Worm (Caenorhabditis elegans) whole organism, young adult: ENCODE results near the gene ric-8.

Experiments
- D2030.7 ChIP-seq: fragments of 200-800 bp; sonication (Bioruptor generic); IDR thresholded peaks from 2 replicates; pipeline ENCODE4 v1.3.6; 2022; ENCODE audit warnings: missing genetic modification reagents, missing genetic modification characterization, missing compliant biosample characterization
- F22D6.2 ChIP-seq: sonication (generic microtip); optimal IDR thresholded peaks from 2 replicates; lab custom pipeline; 2016; ENCODE audit warnings: mild to moderate bottlenecking, missing genetic modification characterization, missing compliant biosample characterization
- F37B4.10 ChIP-seq: fragments of 200-800 bp; sonication (Bioruptor generic); IDR thresholded peaks from 2 replicates; pipeline ENCODE4 v1.3.6; 2022; ENCODE audit warnings: missing genetic modification characterization, missing compliant biosample characterization
- F57A8.1 ChIP-seq: fragments of 200-800 bp; sonication (Bioruptor generic); optimal IDR thresholded peaks from 2 replicates; lab custom pipeline; 2018; ENCODE audit warnings: mild to moderate bottlenecking, missing genetic modification characterization, moderate library complexity, missing compliant biosample characterization
- T07F8.4 ChIP-seq: sonication (generic microtip); optimal IDR thresholded peaks from 2 replicates; lab custom pipeline; 2016; ENCODE audit warnings: mild to moderate bottlenecking, missing genetic modification characterization, moderate library complexity, missing compliant biosample characterization
- Y53G8AR.9 ChIP-seq: fragments of 200-800 bp; sonication (Bioruptor generic); conservative IDR thresholded peaks from 2 replicates; pipeline ENCODE4 v1.3.6; 2022; ENCODE audit warnings: missing genetic modification reagents, missing genetic modification characterization, missing compliant biosample characterization
- Y56A3A.18 ChIP-seq: fragments of 200-800 bp; sonication (Bioruptor generic); IDR thresholded peaks from 2 replicates; pipeline ENCODE4 v1.3.6; 2022; ENCODE audit warnings: missing genetic modification reagents, missing genetic modification characterization, missing compliant biosample characterization
- Y79H2A.3 ChIP-seq: fragments of 200-800 bp; sonication (Bioruptor generic); conservative IDR thresholded peaks from 2 replicates; pipeline ENCODE4 v1.3.6; 2022; ENCODE audit warnings: missing genetic modification reagents, missing genetic modification characterization, missing compliant biosample characterization
- akir-1 ChIP-seq: fragments of 200-800 bp; sonication (Bioruptor generic); optimal IDR thresholded peaks from 2 replicates; lab custom pipeline; 2018; ENCODE audit warnings: mild to moderate bottlenecking, missing genetic modification characterization, moderate library complexity, missing compliant biosample characterization
- attf-3 ChIP-seq: fragments of 200-800 bp; sonication (Bioruptor generic); conservative IDR thresholded peaks from 2 replicates; pipeline ENCODE4 v1.3.6; 2022; ENCODE audit warnings: missing genetic modification reagents, missing genetic modification characterization, missing compliant biosample characterization
- ceh-100 ChIP-seq: fragments of 200-800 bp; sonication (Bioruptor generic); IDR thresholded peaks from 2 replicates; pipeline ENCODE4 v1.3.6; 2022; ENCODE audit warnings: missing genetic modification reagents, missing genetic modification characterization, missing compliant biosample characterization
- ceh-58 ChIP-seq: fragments of 200-800 bp; sonication (Bioruptor generic); IDR thresholded peaks from 2 replicates; pipeline ENCODE4 v1.3.6; 2022; ENCODE audit warnings: missing genetic modification characterization, missing compliant biosample characterization
- die-1 ChIP-seq: sonication (generic microtip); optimal IDR thresholded peaks from 2 replicates; lab custom pipeline; 2016; ENCODE audit warnings: missing genotype, mild to moderate bottlenecking, missing genetic modification characterization, missing compliant biosample characterization
- efl-1 ChIP-seq: fragments of 150-350 bp; optimal IDR thresholded peaks from 2 replicates; lab custom pipeline; 2014; ENCODE audit warnings: missing biosample characterization, missing genetic modification reagents, missing genetic modification characterization
- hmg-1.2 ChIP-seq: fragments of 200-800 bp; sonication (Bioruptor generic); IDR thresholded peaks from 2 replicates; pipeline ENCODE4 v1.3.6; 2022; ENCODE audit warnings: missing genetic modification reagents, missing genetic modification characterization, missing compliant biosample characterization
- hsf-1 ChIP-seq: fragments of 200-800 bp; sonication (Bioruptor generic); IDR thresholded peaks from 2 replicates; pipeline ENCODE4 v1.3.6; 2022; ENCODE audit warnings: missing genetic modification reagents, missing genetic modification characterization, missing compliant biosample characterization
- let-526 ChIP-seq: fragments of 200-800 bp; sonication (Bioruptor generic); IDR thresholded peaks from 2 replicates; pipeline ENCODE4 v1.3.6; 2022; ENCODE audit warnings: missing genetic modification reagents, missing genetic modification characterization, missing compliant biosample characterization
- lin-26 ChIP-seq: fragments of 200-800 bp; sonication (Bioruptor generic); IDR thresholded peaks from 2 replicates; pipeline ENCODE4 v1.3.6; 2022; ENCODE audit warnings: missing genetic modification reagents, missing genetic modification characterization, missing compliant biosample characterization
- madf-10 ChIP-seq: sonication (generic microtip); optimal IDR thresholded peaks from 2 replicates; lab custom pipeline; 2016; ENCODE audit warnings: mild to moderate bottlenecking, missing genetic modification characterization, missing compliant biosample characterization
- mel-28 ChIP-seq: sonication (generic microtip); optimal IDR thresholded peaks from 2 replicates; lab custom pipeline; 2016; ENCODE audit warnings: borderline replicate concordance, mild to moderate bottlenecking, missing genetic modification characterization, missing compliant biosample characterization
- mxl-1 ChIP-seq: sonication (generic microtip); optimal IDR thresholded peaks from 2 replicates; lab custom pipeline; 2016; ENCODE audit warnings: missing genetic modification characterization, missing compliant biosample characterization
- nhr-27 ChIP-seq: fragments of 200-800 bp; sonication (Bioruptor generic); optimal IDR thresholded peaks from 2 replicates; lab custom pipeline; 2018; ENCODE audit warnings: mild to moderate bottlenecking, missing genetic modification characterization, moderate library complexity, missing compliant biosample characterization
- nhr-80 ChIP-seq: sonication (generic microtip); optimal IDR thresholded peaks from 2 replicates; lab custom pipeline; 2016; ENCODE audit warnings: missing genetic modification characterization, missing compliant biosample characterization
- pbrm-1 ChIP-seq: fragments of 200-800 bp; sonication (Bioruptor generic); IDR thresholded peaks from 2 replicates; pipeline ENCODE4 v1.3.6; 2022; ENCODE audit warnings: missing genetic modification reagents, missing genetic modification characterization, missing compliant biosample characterization
- sea-2 ChIP-seq: fragments of 200-800 bp; sonication (Bioruptor generic); IDR thresholded peaks from 2 replicates; pipeline ENCODE4 v1.3.6; 2022; ENCODE audit warnings: missing genetic modification characterization, missing compliant biosample characterization
- snpc-4 ChIP-seq, 5 experiments: fragments of 150-350 bp in 1 of 5; sonication (generic microtip) in 4 of 5; optimal IDR thresholded peaks; 2 replicates each; lab custom pipeline; 2014 to 2018; ENCODE audit warnings: missing genetic modification characterization in 5 of 5, missing biosample characterization in 3 of 5, antibody characterized with exemption in 2 of 5, mild to moderate bottlenecking in 2 of 5, missing compliant biosample characterization in 2 of 5, missing genotype in 2 of 5, moderate library complexity in 2 of 5, missing genetic modification reagents in 1 of 5
- tlf-1 ChIP-seq: fragments of 200-800 bp; sonication (Bioruptor generic); optimal IDR thresholded peaks from 2 replicates; lab custom pipeline; 2018; ENCODE audit warnings: mild to moderate bottlenecking, missing genetic modification characterization, missing compliant biosample characterization
- xnd-1 ChIP-seq: sonication (generic microtip); optimal IDR thresholded peaks from 2 replicates; lab custom pipeline; 2016; ENCODE audit warnings: missing genotype, missing genetic modification reagents, missing genetic modification characterization, missing compliant biosample characterization
- zfh-2 ChIP-seq: fragments of 200-800 bp; sonication (Bioruptor generic); conservative IDR thresholded peaks from 2 replicates; pipeline ENCODE4 v1.3.6; 2022; ENCODE audit warnings: missing genetic modification reagents, missing genetic modification characterization, missing compliant biosample characterization
- ztf-18 ChIP-seq: sonication (generic microtip); optimal IDR thresholded peaks from 2 replicates; lab custom pipeline; 2016; ENCODE audit warnings: missing genotype, mild to moderate bottlenecking, missing genetic modification characterization, missing compliant biosample characterization
- ztf-6 ChIP-seq: fragments of 200-800 bp; sonication (Bioruptor generic); IDR thresholded peaks from 2 replicates; pipeline ENCODE4 v1.3.6; 2022; ENCODE audit warnings: missing genetic modification reagents, missing genetic modification characterization, missing compliant biosample characterization

The ric-8 gene

ce11 chrIV:2610974-2611373 lies 31.8 kb upstream of the ric-8 start:
- TF ChIP-seq madf-10 (no peak), ztf-6 (no peak), attf-3 (peak; percentile 87), F22D6.2 (tag; lab: Kevin White, UChicago) (no peak), hsf-1 (GFP tag; lab: Robert Waterston, UW) (no peak), die-1 (no peak)

DNA sequence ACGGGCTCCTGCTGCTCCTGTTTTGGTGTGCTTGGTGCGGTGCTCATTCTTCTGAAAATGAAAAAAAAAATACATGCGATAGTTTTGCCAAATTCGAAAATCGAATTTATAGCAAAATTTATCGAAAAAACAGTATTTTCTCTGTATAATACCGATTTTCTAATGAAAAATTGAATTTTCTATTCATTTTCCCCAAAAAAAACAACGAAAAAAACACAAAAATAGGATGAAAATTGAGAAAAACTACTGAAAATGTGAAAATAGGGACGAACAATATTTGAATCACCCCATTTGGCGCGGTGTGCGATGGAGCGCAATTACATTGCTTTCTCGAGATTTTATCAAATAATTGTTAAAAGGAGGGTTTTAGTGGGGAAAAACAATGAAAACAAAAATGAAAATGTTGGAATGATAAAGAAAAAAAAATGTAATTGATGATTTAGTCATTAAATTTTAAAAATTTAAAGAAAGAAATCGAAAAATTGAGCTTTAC lies 29.7 kb upstream of the ric-8 start, which contains the start of gene Y69A2AR.28:
Gene Y69A2AR.28, minus strand, starts transcription at position 51 of the 493 bp plus-strand sequence.
- TF ChIP-seq lin-26 (GFP tag; lab: Robert Waterston, UW) (no peak), ceh-58 (GFP tag; lab: Robert Waterston, UW) (no peak), efl-1 (GFP tag; lab: Kevin White, UChicago) (peak; percentile 57), T07F8.4 (tag; lab: Kevin White, UChicago) (no peak), snpc-4 (GFP tag; optimal IDR thresholded peaks at IDR 0.05; lab: Kevin White, UChicago) (no peak), snpc-4 (tag; optimal IDR thresholded peaks at IDR 0.05; lab: Kevin White, UChicago) (no peak)

- TF ChIP-seq F37B4.10 = no peak
- TF ChIP-seq, all 124 proteins: peak for 0
Measured at ce11 chrIV:2613754-2614244, 29.0 kb upstream of the ric-8 start, which contains the start of gene daao-1. TSS of gene daao-1 (plus strand) at chrIV:2614194.

DNA sequence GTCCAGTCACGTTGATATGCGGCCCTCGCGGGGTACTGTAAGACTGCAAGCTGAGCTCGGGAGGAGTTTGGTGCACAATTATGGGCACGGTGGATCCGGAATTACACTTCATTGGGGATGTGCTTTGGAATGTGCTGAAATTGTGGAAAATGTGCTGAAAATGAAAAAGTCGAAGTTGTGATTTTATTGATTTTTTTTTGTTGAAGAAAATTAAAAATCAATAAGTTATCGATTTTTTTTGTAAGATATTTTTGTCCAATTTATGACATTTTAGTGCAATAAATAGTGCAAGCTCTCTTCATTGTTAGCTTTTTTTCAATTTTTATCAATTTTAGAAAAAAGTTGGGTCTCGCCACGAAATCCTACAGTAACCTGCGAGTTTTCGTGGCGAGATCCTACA lies 25.9 kb upstream of the ric-8 start:
- TF ChIP-seq mel-28 (tag; lab: Kevin White, UChicago) (no peak), nhr-27 (no peak), xnd-1 (tag; lab: Kevin White, UChicago) (no peak), tlf-1 (GFP tag; lab: Kevin White, UChicago) (no peak), zfh-2 (GFP tag; lab: Robert Waterston, UW) (no peak), mxl-1 (tag; lab: Kevin White, UChicago) (no peak), D2030.7 (GFP tag; lab: Robert Waterston, UW) (no peak), ztf-6 (no peak), hsf-1 (GFP tag; lab: Robert Waterston, UW) (no peak), Y53G8AR.9 (GFP tag; lab: Robert Waterston, UW) (no peak), let-526 (GFP tag; lab: Robert Waterston, UW) (no peak), Y79H2A.3 (GFP tag; lab: Robert Waterston, UW) (no peak), ceh-100 (GFP tag; lab: Robert Waterston, UW) (no peak), akir-1 (GFP tag; lab: Kevin White, UChicago) (no peak), F57A8.1 (GFP tag; lab: Kevin White, UChicago) (no peak), pbrm-1 (GFP tag; lab: Robert Waterston, UW) (no peak), ztf-18 (tag; lab: Kevin White, UChicago) (no peak), sea-2 (no peak)
- TF ChIP-seq, all 124 proteins: peak for 0

DNA sequence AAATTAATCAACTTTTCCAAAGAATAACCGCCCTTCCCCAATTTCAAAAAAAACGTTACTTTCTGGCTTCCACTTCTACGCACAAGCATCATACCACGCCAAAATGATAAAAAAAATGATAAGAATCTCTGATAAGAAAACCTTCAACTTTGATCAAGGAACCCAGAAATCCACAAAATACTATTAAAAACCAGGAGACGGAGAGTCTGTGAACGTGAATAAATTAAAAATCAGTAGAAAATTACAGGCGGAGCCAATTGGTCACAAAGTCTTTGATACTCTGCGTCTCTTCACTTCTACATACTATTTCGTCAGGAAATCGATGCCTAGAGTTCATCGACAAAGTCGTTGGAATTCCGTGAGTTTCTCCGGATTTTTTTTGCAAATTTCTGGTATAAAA lies 24.2 kb upstream of the ric-8 start, which contains the start of gene smf-3:
Gene smf-3, plus strand, starts transcription at position 259 of the 400 bp plus-strand sequence.
- TF ChIP-seq hmg-1.2 (GFP tag; lab: Robert Waterston, UW) = peak; percentile 61
- peak; percentile 81 for TF ChIP-seq nhr-80 (tag; lab: Kevin White, UChicago)
- TF ChIP-seq Y56A3A.18 = no peak
